Fruit fly (Drosophila melanogaster) whole organism, pupa: ENCODE data around the gene Lasp.
A peak's percentile ranks its signal among the peaks of the same experiment; 100 is the strongest.

ENCODE experiments used
- CG10348 ChIP-seq: fragments of 200-800 bp; sonication (Bioruptor generic); IDR thresholded peaks from 2 replicates; pipeline ENCODE4 v1.3.6; 2022; ENCODE audit warnings: missing biosample characterization, missing genetic modification characterization
- CG12605 ChIP-seq: fragments of 200-800 bp; sonication (Bioruptor generic); IDR thresholded peaks from 2 replicates; pipeline ENCODE4 v1.3.6; 2022; ENCODE audit warnings: missing biosample characterization, missing genetic modification characterization
- CG13204 ChIP-seq: fragments of 200-800 bp; sonication (Bioruptor generic); optimal IDR thresholded peaks from 2 replicates; lab custom pipeline; 2018; ENCODE audit warnings: missing biosample characterization, mild to moderate bottlenecking, missing genetic modification characterization, moderate library complexity
- CG14655 ChIP-seq: fragments of 200-800 bp; sonication (Bioruptor generic); optimal IDR thresholded peaks from 3 replicates; lab custom pipeline; 2017; ENCODE audit warnings: mild to moderate bottlenecking, missing biosample characterization, missing genetic modification reagents, missing genetic modification characterization
- CG15710 ChIP-seq: fragments of 200-800 bp; sonication (Bioruptor generic); optimal IDR thresholded peaks from 2 replicates; lab custom pipeline; 2018; ENCODE audit warnings: missing biosample characterization, mild to moderate bottlenecking, missing genetic modification characterization, moderate library complexity
- CG17806 ChIP-seq: fragments of 200-800 bp; sonication (Bioruptor generic); optimal IDR thresholded peaks from 2 replicates; lab custom pipeline; 2018; ENCODE audit warnings: missing biosample characterization, mild to moderate bottlenecking, missing genetic modification characterization, moderate library complexity
- CG32121 ChIP-seq: fragments of 200-800 bp; sonication (Bioruptor generic); IDR thresholded peaks from 2 replicates; pipeline ENCODE4 v1.3.6; 2022; ENCODE audit warnings: missing biosample characterization, missing genetic modification characterization
- CG34367 ChIP-seq: fragments of 200-800 bp; sonication (Bioruptor generic); optimal IDR thresholded peaks from 2 replicates; lab custom pipeline; 2018; ENCODE audit warnings: missing biosample characterization, mild to moderate bottlenecking, missing genetic modification characterization
- CG4496 ChIP-seq: fragments of 200-800 bp; sonication (Bioruptor generic); IDR thresholded peaks from 3 replicates; pipeline ENCODE4 v1.3.6; 2022; ENCODE audit warnings: missing biosample characterization, missing genetic modification characterization
- CG8159 ChIP-seq: fragments of 200-800 bp; sonication (Bioruptor generic); optimal IDR thresholded peaks from 3 replicates; lab custom pipeline; 2018; ENCODE audit warnings: missing biosample characterization, mild to moderate bottlenecking, missing genetic modification characterization, moderate library complexity
- CG8301 ChIP-seq: fragments of 200-800 bp; sonication (Bioruptor generic); optimal IDR thresholded peaks from 2 replicates; lab custom pipeline; 2018; ENCODE audit warnings: missing biosample characterization, mild to moderate bottlenecking, missing genetic modification characterization
- CG9948 ChIP-seq: fragments of 200-800 bp; sonication (Bioruptor generic); optimal IDR thresholded peaks from 2 replicates; lab custom pipeline; 2018; ENCODE audit warnings: missing biosample characterization, mild to moderate bottlenecking, missing genetic modification characterization, moderate library complexity
- D1 ChIP-seq: fragments of 200-800 bp; sonication (Bioruptor generic); optimal IDR thresholded peaks from 2 replicates; lab custom pipeline; 2018; ENCODE audit warnings: missing biosample characterization, mild to moderate bottlenecking, missing genetic modification characterization, moderate library complexity
- EcR ChIP-seq: fragments of 200-800 bp; sonication (Bioruptor generic); optimal IDR thresholded peaks from 3 replicates; lab custom pipeline; 2019; ENCODE audit warnings: missing biosample characterization, missing genetic modification characterization, mild to moderate bottlenecking, moderate library complexity, missing genetic modification reagents
- Ets98B ChIP-seq: fragments of 200-800 bp; sonication (Bioruptor generic); IDR thresholded peaks from 2 replicates; pipeline ENCODE4 v1.3.6; 2022; ENCODE audit warnings: missing biosample characterization, missing genetic modification characterization
- Pif1A ChIP-seq: fragments of 200-800 bp; sonication (Bioruptor generic); optimal IDR thresholded peaks from 3 replicates; lab custom pipeline; 2016; ENCODE audit warnings: missing biosample characterization, missing genetic modification characterization
- Pif1B ChIP-seq: fragments of 200-800 bp; sonication (Bioruptor generic); optimal IDR thresholded peaks from 3 replicates; lab custom pipeline; 2016; ENCODE audit warnings: missing biosample characterization, missing genetic modification characterization
- Snoo ChIP-seq: fragments of 200-800 bp; sonication (Bioruptor generic); optimal IDR thresholded peaks from 3 replicates; lab custom pipeline; 2017; ENCODE audit warnings: missing biosample characterization, mild to moderate bottlenecking, missing genetic modification characterization, inconsistent platforms
- fd96Ca ChIP-seq: fragments of 200-800 bp; sonication (Bioruptor generic); IDR thresholded peaks from 3 replicates; pipeline ENCODE4 v1.3.6; 2022; ENCODE audit warnings: missing biosample characterization, missing genetic modification characterization
- gl ChIP-seq: fragments of 200-800 bp; sonication (Bioruptor generic); optimal IDR thresholded peaks from 2 replicates; lab custom pipeline; 2018; ENCODE audit warnings: missing biosample characterization, mild to moderate bottlenecking, missing genetic modification characterization
- rn ChIP-seq: fragments of 200-800 bp; sonication (Bioruptor generic); IDR thresholded peaks from 2 replicates; pipeline ENCODE4 v1.3.6; 2022; ENCODE audit warnings: missing biosample characterization, missing genetic modification characterization

The Lasp gene

dm6 chr3L:16670195-16670594 lies 41.3 kb downstream of the Lasp start:
- TF ChIP-seq CG13204 (no peak), Ets98B (GFP tag; lab: Robert Waterston, UW) (0 out of 2 replicates have a peak, but pooled peaks have one; percentile 11), CG32121 (GFP tag; lab: Robert Waterston, UW) (no peak), CG4496 (GFP tag; lab: Robert Waterston, UW) (no peak)

dm6 chr3L:16668797-16669196 lies 42.7 kb downstream of the Lasp start:
- TF ChIP-seq gl, result no peak
- no peak for TF ChIP-seq D1 (tag; lab: Kevin White, UChicago)
- TF ChIP-seq EcR, result peak; percentile 86
- TF ChIP-seq CG15710 (tag; lab: Kevin White, UChicago), result no peak

- no peak for TF ChIP-seq fd96Ca (GFP tag; lab: Robert Waterston, UW)
- peak; percentile 17 for TF ChIP-seq EcR
- TF ChIP-seq, all 21 proteins: peak for 1
Measured at dm6 chr3L:16667663-16668465, 43.6 kb downstream of the Lasp start, which contains the start of gene Galphaf. Galphaf (minus strand) TSS chr3L:16667934.

DNA sequence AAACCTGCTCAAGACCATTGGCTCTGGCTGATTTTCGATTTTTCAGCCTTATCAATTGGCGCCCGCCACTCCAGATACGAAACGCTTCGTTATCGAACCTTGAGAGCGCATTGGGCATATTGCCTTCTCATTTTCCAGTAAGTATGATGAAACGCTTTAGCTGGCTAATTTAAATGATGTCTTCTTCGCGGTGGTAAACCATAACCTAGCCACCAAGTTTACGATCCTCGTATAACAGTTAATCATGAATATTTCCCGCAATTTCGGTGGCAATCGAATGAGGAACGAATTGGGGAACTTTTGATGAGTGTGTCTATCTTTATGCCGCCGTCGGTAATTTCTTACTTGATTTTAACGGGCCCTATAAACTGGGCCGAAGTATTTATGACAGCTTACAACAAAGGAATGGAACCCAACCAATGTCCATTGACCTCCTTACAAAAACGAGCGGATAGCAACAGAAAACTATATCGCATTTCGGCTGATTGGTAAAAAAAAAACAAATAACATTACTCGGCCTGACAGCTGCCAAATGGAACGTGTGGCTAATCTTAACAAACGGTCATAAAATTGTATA lies 45.0 kb downstream of the Lasp start:
- TF ChIP-seq Snoo (tag; lab: Kevin White, UChicago) (no peak), CG10348 (GFP tag; lab: Robert Waterston, UW) (no peak), CG14655 (GFP tag; lab: Kevin White, UChicago) (no peak), CG34367 (tag; lab: Kevin White, UChicago) (no peak), Pif1A (no peak), CG15710 (tag; lab: Kevin White, UChicago) (no peak), CG8301 (tag; lab: Kevin White, UChicago) (no peak), CG8159 (no peak), CG32121 (GFP tag; lab: Robert Waterston, UW) (no peak), D1 (tag; lab: Kevin White, UChicago) (no peak), fd96Ca (GFP tag; lab: Robert Waterston, UW) (no peak)
- TF ChIP-seq, all 21 proteins: peak for 0

dm6 chr3L:16664146-16664722 lies 47.2 kb downstream of the Lasp start:
- no peak for TF ChIP-seq gl
- no peak for TF ChIP-seq CG15710 (tag; lab: Kevin White, UChicago)
- no peak for TF ChIP-seq CG32121 (GFP tag; lab: Robert Waterston, UW)
- no peak for TF ChIP-seq fd96Ca (GFP tag; lab: Robert Waterston, UW)
- no peak for TF ChIP-seq CG10348 (GFP tag; lab: Robert Waterston, UW)
- TF ChIP-seq CG14655 (GFP tag; lab: Kevin White, UChicago), result no peak
- TF ChIP-seq Snoo (tag; lab: Kevin White, UChicago), result no peak
- TF ChIP-seq CG34367 (tag; lab: Kevin White, UChicago), result no peak

- TF ChIP-seq fd96Ca (GFP tag; lab: Robert Waterston, UW) (peak; percentile 85), CG9948 (tag; lab: Kevin White, UChicago) (peak; percentile 81), CG4496 (GFP tag; lab: Robert Waterston, UW) (peak; percentile 50), CG12605 (GFP tag; lab: Robert Waterston, UW) (peak; percentile 69), D1 (tag; lab: Kevin White, UChicago) (peak; percentile 85), Ets98B (GFP tag; lab: Robert Waterston, UW) (peak; percentile 66), Snoo (tag; lab: Kevin White, UChicago) (peak; percentile 62), gl (peak; percentile 70), CG10348 (GFP tag; lab: Robert Waterston, UW) (no peak), CG34367 (tag; lab: Kevin White, UChicago) (peak; percentile 27), CG17806 (tag; lab: Kevin White, UChicago) (peak; percentile 79), Pif1A (peak; percentile 93), CG13204 (no peak), rn (GFP tag; lab: Robert Waterston, UW) (no peak), CG14655 (GFP tag; lab: Kevin White, UChicago) (peak; percentile 90), CG32121 (GFP tag; lab: Robert Waterston, UW) (peak; percentile 63; the same call in 1 of the 2 replicates), CG8301 (tag; lab: Kevin White, UChicago) (peak; percentile 91), Pif1B (GFP tag; lab: Kevin White, UChicago) (peak; percentile 84), CG15710 (tag; lab: Kevin White, UChicago) (peak; percentile 44), CG8159 (peak; percentile 88), EcR (peak; percentile 64)
Measured at dm6 chr3L:16661167-16662109, 50.0 kb downstream of the Lasp start, which contains the start of gene Baldspot. Baldspot (minus strand) TSS chr3L:16661615.
